Worm (Caenorhabditis elegans): ENCODE measurements around the gene T01D3.6.
A peak's percentile ranks its signal among the peaks of the same experiment; 100 is the strongest.

ce11 chrV:13678542-13678941, 38.1 kb upstream of the T01D3.6 start, which contains the start of the genes tag-65 and ccz-1:
- TF ChIP-seq unc-62 (GFP tag; optimal IDR thresholded peaks at IDR 0.05) (no peak), elt-2 (tag; optimal IDR thresholded peaks at IDR 0.05) (peak; percentile 53)
